Worm (Caenorhabditis elegans): ENCODE results near the gene mdt-4.
A peak's percentile ranks its signal among the peaks of the same experiment; 100 is the strongest.
"Not testable (repeated sequence)": the region's sequence is repeated elsewhere in the genome, so short reads cannot be mapped to it uniquely, and the experiment has no call there.

mdt-4 gene

DNA sequence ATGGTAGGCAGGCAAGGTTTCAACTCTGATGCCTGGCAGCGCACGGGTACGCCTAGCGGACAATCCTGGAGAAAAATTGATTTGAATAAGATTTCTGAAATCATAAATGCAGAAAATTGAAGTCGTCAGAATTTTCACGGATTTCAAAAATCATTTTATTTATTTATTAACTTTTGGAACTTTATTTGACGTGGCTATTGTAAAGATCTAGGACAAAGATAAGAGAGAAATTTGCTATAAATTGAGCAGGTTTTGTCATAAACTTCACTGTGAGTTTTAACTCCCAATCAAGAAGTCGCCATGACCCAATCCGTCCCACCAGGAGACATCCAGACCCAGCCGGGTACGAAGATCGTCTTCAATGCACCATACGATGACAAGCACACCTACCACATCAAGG is 11.0 kb downstream of the mdt-4 start, which contains the start of gene msp-152:
Gene msp-152, plus strand, starts transcription at position 301 of the 400 bp plus-strand sequence.
- not testable (repeated sequence) for TF ChIP-seq flt-1 (GFP tag; IDR thresholded peaks at IDR 0.05); ref-1 (GFP tag; conservative IDR thresholded peaks at IDR 0.05); med-1 (GFP tag; optimal IDR thresholded peaks at IDR 0.05; ENCODE audit: insufficient read depth)

DNA sequence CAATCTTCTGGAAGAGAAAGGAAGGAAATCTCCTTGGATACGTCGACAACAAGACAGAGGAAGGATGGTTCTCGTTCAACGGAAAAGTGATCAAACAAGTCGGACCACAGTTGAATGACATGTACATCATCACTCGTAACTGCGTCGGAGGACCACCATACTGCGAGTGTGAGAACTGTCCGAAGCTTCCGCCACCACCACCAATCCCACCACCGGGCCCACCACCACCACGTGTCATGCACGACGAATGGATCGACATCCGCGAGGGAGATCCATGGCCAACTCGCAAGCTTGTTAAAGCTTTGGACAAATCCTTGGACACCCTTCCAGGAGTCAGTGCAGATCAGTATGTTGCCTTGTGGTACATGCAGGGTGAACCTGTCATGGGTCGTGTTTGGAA is 12.5 kb downstream of the mdt-4 start:
- TF ChIP-seq cog-1 (tag; optimal IDR thresholded peaks at IDR 0.05) (no peak), ztf-23 (GFP tag; IDR thresholded peaks at IDR 0.05) (0 out of 2 replicates have a peak, but pooled peaks have one; percentile 25)

DNA sequence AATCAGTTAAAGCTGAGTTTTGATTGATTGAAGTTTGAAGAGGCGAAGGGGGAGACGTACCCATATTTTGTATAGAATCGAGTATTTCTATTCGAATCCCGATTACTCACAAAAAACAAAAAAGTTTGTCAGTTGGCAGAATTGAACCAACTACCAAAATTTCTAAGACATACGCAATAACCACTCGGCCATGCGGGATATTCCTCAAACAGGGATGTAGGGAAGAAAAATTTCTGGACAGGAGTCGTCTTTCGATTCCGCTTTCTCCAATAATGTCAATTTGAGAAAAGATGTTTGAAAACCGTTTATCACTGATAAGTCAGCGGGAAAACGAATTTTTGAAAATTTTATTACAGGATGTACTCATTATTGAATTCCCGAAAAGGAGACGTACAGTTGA is 15.4 kb downstream of the mdt-4 start:
- TF ChIP-seq flt-1 (GFP tag; IDR thresholded peaks at IDR 0.05) (peak; percentile 75), ref-1 (GFP tag; conservative IDR thresholded peaks at IDR 0.05) (peak; percentile 49; the same call in 1 of the 2 replicates), tab-1 (GFP tag; IDR thresholded peaks at IDR 0.05) (peak; percentile 77; the same call in 1 of the 2 replicates)

DNA sequence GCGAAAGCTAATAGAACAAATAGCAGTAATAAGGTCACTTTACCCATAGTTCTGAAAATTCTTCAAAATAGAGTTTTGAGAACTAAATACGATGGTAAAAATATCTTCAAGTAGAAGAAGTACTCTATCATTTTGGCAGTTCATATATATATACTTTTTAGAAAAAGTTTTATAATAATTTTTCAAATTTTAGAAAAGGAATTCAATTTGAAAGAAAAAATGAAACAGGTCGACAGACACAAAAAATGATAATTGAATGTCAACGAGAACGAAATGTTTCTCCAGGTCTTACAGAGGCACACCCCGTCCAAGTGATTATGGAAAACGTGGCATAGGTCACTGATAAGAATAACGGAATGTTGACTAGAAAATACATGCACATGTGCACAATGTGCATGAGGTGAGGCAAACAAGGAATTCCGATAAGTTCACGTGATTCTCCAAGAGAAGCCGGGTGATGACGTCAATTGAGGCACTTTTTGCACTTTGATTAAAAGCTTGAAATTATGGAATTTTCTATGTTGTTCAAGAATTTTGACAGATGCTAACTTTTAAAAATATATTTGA is 18.5 kb downstream of the mdt-4 start, which contains the start of gene aagr-2:
Gene aagr-2, minus strand, starts transcription at position 51 of the 567 bp plus-strand sequence.
- TF ChIP-seq tab-1 (GFP tag; IDR thresholded peaks at IDR 0.05) (no peak), T22C8.4 (GFP tag; IDR thresholded peaks at IDR 0.05) (no peak), klf-2 (GFP tag; conservative IDR thresholded peaks at IDR 0.05) (no peak), flt-1 (GFP tag; IDR thresholded peaks at IDR 0.05) (no peak), ztf-29 (GFP tag; IDR thresholded peaks at IDR 0.05) (no peak), ztf-23 (GFP tag; IDR thresholded peaks at IDR 0.05) (no peak), cog-1 (tag; optimal IDR thresholded peaks at IDR 0.05) (no peak), med-1 (GFP tag; optimal IDR thresholded peaks at IDR 0.05; ENCODE audit: insufficient read depth) (no peak), ref-1 (GFP tag; conservative IDR thresholded peaks at IDR 0.05) (no peak)

DNA sequence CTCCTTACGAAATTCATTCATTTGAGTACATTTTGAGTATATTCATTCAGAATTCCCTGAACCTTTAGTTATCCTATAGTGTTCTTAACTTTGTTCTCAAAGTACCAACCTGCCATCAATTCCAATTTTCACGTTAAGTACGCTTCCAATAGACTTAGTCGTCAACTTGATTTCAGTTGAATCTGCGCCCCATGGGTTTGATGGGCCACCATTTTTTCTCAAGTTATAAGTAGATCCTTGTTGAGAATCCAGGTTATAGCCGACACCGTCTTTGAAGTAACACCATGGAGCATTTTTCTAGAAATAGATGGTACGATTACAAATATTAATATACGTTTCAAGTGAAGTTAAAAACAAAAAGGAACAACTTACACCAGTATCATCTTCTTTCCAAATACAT is 19.0 kb downstream of the mdt-4 start:
- TF ChIP-seq tab-1 (GFP tag; IDR thresholded peaks at IDR 0.05) = no peak
- TF ChIP-seq cog-1 (tag; optimal IDR thresholded peaks at IDR 0.05) = no peak
- TF ChIP-seq ref-1 (GFP tag; conservative IDR thresholded peaks at IDR 0.05) = no peak
- TF ChIP-seq ztf-29 (GFP tag; IDR thresholded peaks at IDR 0.05) = no peak
- no peak for TF ChIP-seq flt-1 (GFP tag; IDR thresholded peaks at IDR 0.05)
- TF ChIP-seq T22C8.4 (GFP tag; IDR thresholded peaks at IDR 0.05) = no peak
- TF ChIP-seq klf-2 (GFP tag; conservative IDR thresholded peaks at IDR 0.05) = no peak
- TF ChIP-seq med-1 (GFP tag; optimal IDR thresholded peaks at IDR 0.05; ENCODE audit: insufficient read depth) = no peak
- no peak for TF ChIP-seq ztf-23 (GFP tag; IDR thresholded peaks at IDR 0.05)

DNA sequence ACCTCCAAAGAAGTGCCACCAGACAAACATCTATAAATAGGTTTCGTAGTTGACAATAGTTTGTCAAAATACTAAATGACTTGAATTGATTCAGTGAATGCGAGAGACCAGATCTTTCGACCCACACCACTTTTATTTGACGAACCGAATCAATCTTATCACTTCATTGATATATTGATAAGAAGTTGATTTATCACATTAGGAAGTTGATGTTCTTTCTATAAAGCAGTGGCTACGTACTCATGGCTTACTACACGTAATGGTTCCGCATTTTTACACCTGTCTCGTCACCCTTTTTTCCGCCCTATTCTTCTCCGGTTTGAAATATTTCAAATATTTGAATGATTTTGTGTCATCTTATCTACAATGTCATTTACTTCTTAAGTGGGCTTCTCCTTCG is 23.1 kb downstream of the mdt-4 start:
- TF ChIP-seq tab-1 (GFP tag; IDR thresholded peaks at IDR 0.05) = no peak
- TF ChIP-seq flt-1 (GFP tag; IDR thresholded peaks at IDR 0.05) = no peak
- TF ChIP-seq ref-1 (GFP tag; conservative IDR thresholded peaks at IDR 0.05) = no peak
- no peak for TF ChIP-seq ztf-29 (GFP tag; IDR thresholded peaks at IDR 0.05)
- no peak for TF ChIP-seq ztf-23 (GFP tag; IDR thresholded peaks at IDR 0.05)
- no peak for TF ChIP-seq med-1 (GFP tag; optimal IDR thresholded peaks at IDR 0.05; ENCODE audit: insufficient read depth)
- no peak for TF ChIP-seq klf-2 (GFP tag; conservative IDR thresholded peaks at IDR 0.05)
- TF ChIP-seq T22C8.4 (GFP tag; IDR thresholded peaks at IDR 0.05) = no peak
- TF ChIP-seq cog-1 (tag; optimal IDR thresholded peaks at IDR 0.05) = no peak

DNA sequence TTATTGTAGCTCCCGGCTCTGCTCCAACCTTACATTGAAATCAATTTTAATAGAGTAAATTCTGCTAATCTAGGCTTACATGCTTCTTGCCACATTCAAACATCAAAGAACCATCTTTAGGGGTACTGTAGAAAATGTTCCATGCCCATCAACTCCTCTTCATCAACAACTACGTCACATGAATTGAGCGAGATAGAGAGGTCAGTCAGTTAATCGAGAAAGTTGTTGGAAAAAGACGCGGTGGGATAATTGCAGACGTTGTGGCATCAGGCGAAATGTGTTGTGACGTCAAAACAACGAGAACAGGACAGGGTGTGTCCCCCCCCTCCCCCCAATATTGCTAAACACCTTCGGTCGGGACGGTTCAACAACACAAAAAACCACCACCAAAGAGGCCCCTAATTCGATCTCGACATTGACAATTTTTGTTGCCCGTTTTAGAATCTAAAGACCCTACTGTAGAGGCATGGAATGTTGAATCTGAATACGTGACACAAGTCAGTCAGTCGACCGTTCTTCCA is 25.2 kb downstream of the mdt-4 start:
- TF ChIP-seq flt-1 (GFP tag; IDR thresholded peaks at IDR 0.05) = no peak
- no peak for TF ChIP-seq cog-1 (tag; optimal IDR thresholded peaks at IDR 0.05)
- TF ChIP-seq T22C8.4 (GFP tag; IDR thresholded peaks at IDR 0.05) = no peak

DNA sequence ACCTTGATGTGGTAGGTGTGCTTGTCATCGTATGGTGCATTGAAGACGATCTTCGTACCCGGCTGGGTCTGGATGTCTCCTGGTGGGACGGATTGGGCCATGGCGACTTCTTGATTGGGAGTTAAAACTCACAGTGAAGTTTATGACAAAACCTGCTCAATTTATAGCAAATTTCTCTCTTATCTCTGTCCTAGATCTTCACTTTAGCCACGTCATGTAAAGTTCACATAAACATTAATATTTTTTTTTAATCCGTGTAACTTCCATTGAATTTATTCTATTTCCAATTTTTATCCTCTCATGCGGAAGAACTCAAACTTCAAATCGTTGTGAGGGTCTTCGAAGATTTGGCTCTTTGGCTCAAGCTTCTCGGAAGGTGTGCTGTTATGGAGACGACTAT is 27.3 kb downstream of the mdt-4 start, which contains the start of gene msp-31:
Gene msp-31, minus strand, starts transcription at position 101 of the 400 bp plus-strand sequence.
- not testable (repeated sequence) for TF ChIP-seq ztf-29 (GFP tag; IDR thresholded peaks at IDR 0.05); klf-2 (GFP tag; conservative IDR thresholded peaks at IDR 0.05); tab-1 (GFP tag; IDR thresholded peaks at IDR 0.05)

DNA sequence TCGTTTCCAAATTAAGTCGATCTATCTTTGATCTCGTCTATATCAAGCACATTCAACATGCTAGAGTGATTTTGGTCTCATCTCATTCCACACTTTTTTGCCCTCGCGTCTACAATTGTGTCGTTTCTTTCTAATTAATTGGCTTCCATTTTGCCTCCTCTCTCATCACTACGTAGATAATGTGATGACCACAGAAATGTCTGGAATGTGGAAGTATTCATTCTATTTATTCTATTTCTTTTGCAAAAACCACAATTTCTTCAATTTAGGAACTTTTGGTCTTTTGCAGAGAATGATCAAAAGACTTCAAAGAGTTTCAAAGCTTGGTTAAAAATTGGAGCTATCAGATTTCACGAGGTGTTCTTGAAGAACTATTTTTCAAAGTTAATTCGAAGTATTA is 28.2 kb downstream of the mdt-4 start:
- TF ChIP-seq ref-1 (GFP tag; conservative IDR thresholded peaks at IDR 0.05) (no peak), med-1 (GFP tag; optimal IDR thresholded peaks at IDR 0.05; ENCODE audit: insufficient read depth) (no peak), flt-1 (GFP tag; IDR thresholded peaks at IDR 0.05) (no peak), tab-1 (GFP tag; IDR thresholded peaks at IDR 0.05) (no peak), ztf-29 (GFP tag; IDR thresholded peaks at IDR 0.05) (no peak), ztf-23 (GFP tag; IDR thresholded peaks at IDR 0.05) (no peak)

DNA sequence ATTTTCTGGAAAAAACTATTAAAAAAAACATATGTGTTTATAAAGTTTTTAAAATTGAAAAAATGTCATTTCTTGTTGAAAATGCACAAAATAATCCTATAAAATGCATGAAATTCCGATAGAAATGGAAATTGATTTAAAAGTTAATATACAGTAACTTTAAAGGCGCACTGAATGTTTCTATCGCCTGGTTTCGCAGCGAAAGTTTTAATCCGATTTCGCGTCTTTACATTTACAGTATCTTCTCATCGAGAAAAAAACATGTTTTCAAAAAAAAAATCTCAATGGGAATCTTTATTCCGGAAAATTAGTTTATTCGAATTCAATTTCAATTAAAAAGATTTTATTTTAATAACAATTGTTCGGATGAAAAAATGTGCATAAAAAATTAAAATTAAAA is 29.5 kb downstream of the mdt-4 start, which contains the start of gene R05F9.11:
Gene R05F9.11, minus strand, starts transcription at position 5 of the 400 bp plus-strand sequence.
- TF ChIP-seq ztf-29 (GFP tag; IDR thresholded peaks at IDR 0.05) = no peak
- no peak for TF ChIP-seq ztf-23 (GFP tag; IDR thresholded peaks at IDR 0.05)
- TF ChIP-seq flt-1 (GFP tag; IDR thresholded peaks at IDR 0.05) = no peak
- no peak for TF ChIP-seq klf-2 (GFP tag; conservative IDR thresholded peaks at IDR 0.05)
- no peak for TF ChIP-seq tab-1 (GFP tag; IDR thresholded peaks at IDR 0.05)

DNA sequence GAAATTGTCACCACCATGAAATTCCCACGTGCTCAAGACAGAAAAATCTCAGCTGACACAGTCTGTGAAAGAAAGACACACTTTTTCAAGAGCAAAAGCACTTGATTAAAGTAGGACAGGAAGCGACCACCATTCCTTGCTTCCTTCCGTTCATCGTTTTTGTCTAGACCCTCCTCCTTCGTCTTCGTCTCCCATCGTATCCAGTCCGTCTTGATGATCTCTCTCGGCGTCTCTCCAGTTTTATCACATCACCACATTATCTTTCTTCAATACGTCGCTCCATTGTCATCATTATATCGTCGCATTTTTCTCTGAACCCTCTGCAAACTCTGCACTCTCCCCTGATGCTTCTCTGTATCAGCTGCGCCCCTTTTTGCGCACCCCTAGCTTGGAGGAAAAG is 35.6 kb downstream of the mdt-4 start:
- no peak for TF ChIP-seq T22C8.4 (GFP tag; IDR thresholded peaks at IDR 0.05)

All from whole organism, midembryonic.